Worm (Caenorhabditis elegans) whole organism, young adult: Measurements from ENCODE around the gene ZK430.5.

ENCODE experiments used
- B0035.1 ChIP-seq: sonication (generic microtip); optimal IDR thresholded peaks from 2 replicates; lab custom pipeline; 2016; ENCODE audit warnings: missing genetic modification characterization, mild to moderate bottlenecking, missing compliant biosample characterization, missing genotype, missing genetic modification reagents
- B0261.1 ChIP-seq: sonication (generic microtip); optimal IDR thresholded peaks from 2 replicates; lab custom pipeline; 2016; ENCODE audit warnings: mild to moderate bottlenecking, missing genetic modification characterization, moderate library complexity, missing compliant biosample characterization
- B0336.3 ChIP-seq: fragments of 200-800 bp; sonication (Bioruptor generic); IDR thresholded peaks from 2 replicates; pipeline ENCODE4 v1.3.6; 2022; ENCODE audit warnings: missing genetic modification characterization, missing compliant biosample characterization
- D2030.7 ChIP-seq: fragments of 200-800 bp; sonication (Bioruptor generic); IDR thresholded peaks from 2 replicates; pipeline ENCODE4 v1.3.6; 2022; ENCODE audit warnings: missing genetic modification reagents, missing genetic modification characterization, missing compliant biosample characterization
- F22D6.2 ChIP-seq: sonication (generic microtip); optimal IDR thresholded peaks from 2 replicates; lab custom pipeline; 2016; ENCODE audit warnings: mild to moderate bottlenecking, missing genetic modification characterization, missing compliant biosample characterization
- F33H1.4 ChIP-seq: fragments of 200-800 bp; sonication (Bioruptor generic); IDR thresholded peaks from 2 replicates; pipeline ENCODE4 v1.3.6; 2022; ENCODE audit warnings: missing genetic modification reagents, missing genetic modification characterization, missing compliant biosample characterization
- F39B2.1 ChIP-seq: fragments of 200-800 bp; sonication (Bioruptor generic); IDR thresholded peaks from 2 replicates; pipeline ENCODE4 v1.3.6; 2022; ENCODE audit warnings: missing genetic modification reagents, missing genetic modification characterization, missing compliant biosample characterization
- F49E8.2 ChIP-seq: sonication (generic microtip); optimal IDR thresholded peaks from 3 replicates; lab custom pipeline; 2017; ENCODE audit warnings: missing genetic modification characterization, mild to moderate bottlenecking, missing compliant biosample characterization, antibody characterized with exemption, moderate library complexity; ENCODE audit not compliant: insufficient read depth
- F55B11.4 ChIP-seq: sonication (generic microtip); optimal IDR thresholded peaks from 2 replicates; lab custom pipeline; 2016; ENCODE audit warnings: missing compliant biosample characterization, missing genetic modification characterization, borderline replicate concordance; ENCODE audit not compliant: insufficient read depth
- F57A8.1 ChIP-seq: fragments of 200-800 bp; sonication (Bioruptor generic); optimal IDR thresholded peaks from 2 replicates; lab custom pipeline; 2018; ENCODE audit warnings: mild to moderate bottlenecking, missing genetic modification characterization, moderate library complexity, missing compliant biosample characterization
- K11D2.4 ChIP-seq: fragments of 200-800 bp; sonication (Bioruptor generic); IDR thresholded peaks from 2 replicates; pipeline ENCODE4 v1.3.6; 2022; ENCODE audit warnings: missing genetic modification reagents, missing genetic modification characterization, missing compliant biosample characterization
- Y79H2A.3 ChIP-seq: fragments of 200-800 bp; sonication (Bioruptor generic); conservative IDR thresholded peaks from 2 replicates; pipeline ENCODE4 v1.3.6; 2022; ENCODE audit warnings: missing genetic modification reagents, missing genetic modification characterization, missing compliant biosample characterization
- akir-1 ChIP-seq: fragments of 200-800 bp; sonication (Bioruptor generic); optimal IDR thresholded peaks from 2 replicates; lab custom pipeline; 2018; ENCODE audit warnings: mild to moderate bottlenecking, missing genetic modification characterization, moderate library complexity, missing compliant biosample characterization
- aptf-2 ChIP-seq: fragments of 200-800 bp; sonication (Bioruptor generic); conservative IDR thresholded peaks from 2 replicates; pipeline ENCODE4 v1.3.6; 2022; ENCODE audit warnings: missing genetic modification reagents, missing genetic modification characterization, missing compliant biosample characterization
- aptf-3 ChIP-seq: fragments of 200-800 bp; sonication (Bioruptor generic); IDR thresholded peaks from 2 replicates; pipeline ENCODE4 v1.3.6; 2022; ENCODE audit warnings: missing genetic modification characterization, missing compliant biosample characterization
- bed-2 ChIP-seq: fragments of 200-800 bp; sonication (Bioruptor generic); IDR thresholded peaks from 2 replicates; pipeline ENCODE4 v1.3.6; 2022; ENCODE audit warnings: missing genetic modification reagents, missing genetic modification characterization, missing compliant biosample characterization
- ceh-100 ChIP-seq: fragments of 200-800 bp; sonication (Bioruptor generic); IDR thresholded peaks from 2 replicates; pipeline ENCODE4 v1.3.6; 2022; ENCODE audit warnings: missing genetic modification reagents, missing genetic modification characterization, missing compliant biosample characterization
- ceh-40 ChIP-seq: fragments of 200-800 bp; sonication (Bioruptor generic); IDR thresholded peaks from 2 replicates; pipeline ENCODE4 v1.3.6; 2022; ENCODE audit warnings: missing genetic modification characterization, missing compliant biosample characterization
- ceh-58 ChIP-seq: fragments of 200-800 bp; sonication (Bioruptor generic); IDR thresholded peaks from 2 replicates; pipeline ENCODE4 v1.3.6; 2022; ENCODE audit warnings: missing genetic modification characterization, missing compliant biosample characterization
- ceh-79 ChIP-seq: sonication (generic microtip); optimal IDR thresholded peaks from 2 replicates; lab custom pipeline; 2017; ENCODE audit warnings: mild to moderate bottlenecking, missing genetic modification characterization, missing compliant biosample characterization
- lag-1 ChIP-seq: fragments of 200-800 bp; sonication (Bioruptor generic); IDR thresholded peaks from 2 replicates; pipeline ENCODE4 v1.3.6; 2022; ENCODE audit warnings: missing genetic modification reagents, missing genetic modification characterization, missing compliant biosample characterization
- lin-35 ChIP-seq, 3 experiments: fragments of 150-350 bp in 2 of 3; sonication (generic microtip) in 1 of 3; optimal IDR thresholded peaks; 2 replicates each; lab custom pipeline; 2014 to 2018; ENCODE audit warnings: missing biosample characterization in 3 of 3, missing genetic modification characterization in 3 of 3, missing genetic modification reagents in 3 of 3
- lin-54 ChIP-seq: fragments of 200-800 bp; sonication (Bioruptor generic); optimal IDR thresholded peaks from 2 replicates; lab custom pipeline; 2018; ENCODE audit warnings: mild to moderate bottlenecking, missing genetic modification characterization, missing compliant biosample characterization
- madf-6 ChIP-seq: fragments of 200-800 bp; sonication (Bioruptor generic); IDR thresholded peaks from 2 replicates; pipeline ENCODE4 v1.3.6; 2022; ENCODE audit warnings: missing genetic modification reagents, missing genetic modification characterization, missing compliant biosample characterization
- mes-4 ChIP-seq: sonication (generic microtip); optimal IDR thresholded peaks from 2 replicates; lab custom pipeline; 2016; ENCODE audit warnings: missing genotype, missing genetic modification characterization, missing compliant biosample characterization
- nfya-2 ChIP-seq: fragments of 200-800 bp; sonication (Bioruptor generic); IDR thresholded peaks from 2 replicates; pipeline ENCODE4 v1.3.6; 2022; ENCODE audit warnings: missing genetic modification reagents, missing genetic modification characterization, missing compliant biosample characterization
- nhr-27 ChIP-seq: fragments of 200-800 bp; sonication (Bioruptor generic); optimal IDR thresholded peaks from 2 replicates; lab custom pipeline; 2018; ENCODE audit warnings: mild to moderate bottlenecking, missing genetic modification characterization, moderate library complexity, missing compliant biosample characterization
- nhr-90 ChIP-seq: sonication (generic microtip); optimal IDR thresholded peaks from 2 replicates; lab custom pipeline; 2016; ENCODE audit warnings: missing genotype, mild to moderate bottlenecking, missing genetic modification characterization, missing compliant biosample characterization
- rec-8 ChIP-seq, 2 experiments: sonication (generic microtip); optimal IDR thresholded peaks; 2 replicates each; lab custom pipeline; 2016; ENCODE audit warnings: mild to moderate bottlenecking in 2 of 2, missing genetic modification characterization in 2 of 2, missing genetic modification reagents in 2 of 2, missing genotype in 2 of 2, missing biosample characterization in 1 of 2, missing compliant biosample characterization in 1 of 2, moderate library complexity in 1 of 2
- snpc-1.3 ChIP-seq: sonication (generic microtip); optimal IDR thresholded peaks from 2 replicates; lab custom pipeline; 2017; ENCODE audit warnings: missing genetic modification characterization, mild to moderate bottlenecking, missing compliant biosample characterization, antibody characterized with exemption, moderate library complexity, missing genotype, missing genetic modification reagents; ENCODE audit not compliant: insufficient read depth
- tbp1 ChIP-seq: fragments of 200-800 bp; sonication (Bioruptor generic); optimal IDR thresholded peaks from 2 replicates; lab custom pipeline; 2018; ENCODE audit warnings: mild to moderate bottlenecking, missing genetic modification characterization, missing compliant biosample characterization
- tbx-9 ChIP-seq: sonication (generic microtip); optimal IDR thresholded peaks from 2 replicates; lab custom pipeline; 2016; ENCODE audit warnings: borderline replicate concordance, missing genetic modification characterization, inconsistent platforms, missing compliant biosample characterization
- unc-130 ChIP-seq: sonication (generic microtip); optimal IDR thresholded peaks from 2 replicates; lab custom pipeline; 2016; ENCODE audit warnings: missing genetic modification reagents, missing genetic modification characterization, missing compliant biosample characterization
- xnd-1 ChIP-seq: sonication (generic microtip); optimal IDR thresholded peaks from 2 replicates; lab custom pipeline; 2016; ENCODE audit warnings: missing genotype, missing genetic modification reagents, missing genetic modification characterization, missing compliant biosample characterization
- ztf-26 ChIP-seq: sonication (generic microtip); optimal IDR thresholded peaks from 2 replicates; lab custom pipeline; 2017; ENCODE audit warnings: missing genetic modification characterization, missing compliant biosample characterization
- ztf-6 ChIP-seq: fragments of 200-800 bp; sonication (Bioruptor generic); IDR thresholded peaks from 2 replicates; pipeline ENCODE4 v1.3.6; 2022; ENCODE audit warnings: missing genetic modification reagents, missing genetic modification characterization, missing compliant biosample characterization

The ZK430.5 gene

ce11 chrII:4460297-4460696 lies 54.8 kb downstream of the ZK430.5 start (continued):
- TF ChIP-seq mes-4 (no peak), F55B11.4 (tag; lab: Kevin White, UChicago) (no peak), B0336.3 (GFP tag; lab: Robert Waterston, UW) (no peak), bed-2 (GFP tag; lab: Robert Waterston, UW) (no peak), F22D6.2 (tag; lab: Kevin White, UChicago) (no peak), ztf-26 (tag; lab: Kevin White, UChicago) (no peak), F57A8.1 (GFP tag; lab: Kevin White, UChicago) (no peak), aptf-2 (GFP tag; lab: Robert Waterston, UW) (no peak), F33H1.4 (GFP tag; lab: Robert Waterston, UW) (peak; percentile 91), unc-130 (no peak), lin-54 (GFP tag; lab: Kevin White, UChicago) (peak; percentile 27), madf-6 (peak; percentile 90), B0261.1 (tag; lab: Kevin White, UChicago) (no peak)

DNA sequence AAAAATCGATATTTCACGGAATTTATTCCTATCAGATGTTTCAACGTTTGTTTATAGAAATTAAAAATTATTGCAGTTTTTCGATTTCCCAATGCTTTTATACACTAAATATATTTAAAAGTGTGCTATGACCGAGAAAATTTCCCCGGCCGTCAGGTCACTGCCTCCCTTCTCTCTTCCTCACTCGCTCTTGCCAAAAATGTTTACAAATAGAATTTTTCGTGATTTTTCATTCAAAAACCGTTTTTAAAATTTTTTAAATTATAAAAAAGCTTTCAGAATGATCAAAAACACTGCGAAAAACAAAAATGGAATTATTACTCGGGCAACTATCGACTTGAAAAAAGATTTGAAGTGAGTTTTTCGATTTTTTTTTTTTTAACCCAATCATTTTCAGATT lies 55.4 kb downstream of the ZK430.5 start, which contains the start of the genes T12C9.7 and vps-18:
T12C9.7 (minus strand) TSS at position 101 of the 400 bp plus-strand sequence.
vps-18 (plus strand) TSS at position 280 of the 400 bp plus-strand sequence.
- TF ChIP-seq lag-1 (GFP tag; lab: Robert Waterston, UW): no peak
- TF ChIP-seq tbx-9: no peak
- TF ChIP-seq F49E8.2 (tag; lab: Kevin White, UChicago): no peak
- no peak for TF ChIP-seq nhr-90 (tag; lab: Kevin White, UChicago)
- TF ChIP-seq ceh-100 (GFP tag; lab: Robert Waterston, UW): no peak
- no peak for TF ChIP-seq nhr-27 (tag; lab: Kevin White, UChicago)
- no peak for TF ChIP-seq lin-54 (GFP tag; lab: Kevin White, UChicago)
- no peak for TF ChIP-seq ceh-79 (tag; lab: Kevin White, UChicago)
- TF ChIP-seq xnd-1 (tag; lab: Kevin White, UChicago): no peak
- no peak for TF ChIP-seq rec-8 (tag; optimal IDR thresholded peaks at IDR 0.05; lab: Kevin White, UChicago)
- no peak for TF ChIP-seq lin-35 (GFP tag; optimal IDR thresholded peaks at IDR 0.05; lab: Kevin White, UChicago)

ce11 chrII:4462842-4463241 lies 57.4 kb downstream of the ZK430.5 start:
- TF ChIP-seq ceh-40 (GFP tag; lab: Robert Waterston, UW) (no peak), snpc-1.3 (tag; lab: Kevin White, UChicago) (no peak), K11D2.4 (GFP tag; lab: Robert Waterston, UW) (no peak), Y79H2A.3 (GFP tag; lab: Robert Waterston, UW) (no peak), akir-1 (GFP tag; lab: Kevin White, UChicago) (no peak), B0035.1 (tag; lab: Kevin White, UChicago) (no peak), tbp1 (no peak), D2030.7 (GFP tag; lab: Robert Waterston, UW) (no peak), ceh-58 (GFP tag; lab: Robert Waterston, UW) (no peak), nfya-2 (GFP tag; lab: Robert Waterston, UW) (no peak), aptf-3 (GFP tag; lab: Robert Waterston, UW) (no peak), ztf-6 (GFP tag; lab: Robert Waterston, UW) (no peak), F39B2.1 (no peak)
